Worm (Caenorhabditis elegans): Measurements from ENCODE around the gene T22B7.3.

T22B7.3 gene

ce11 chrX:5686065-5686464 lies 38.9 kb downstream of the T22B7.3 start, which contains the start of gene set-20 (continued):
- TF ChIP-seq fos-1 (tag; optimal IDR thresholded peaks at IDR 0.05) (peak; percentile 71), nhr-43 (tag; optimal IDR thresholded peaks at IDR 0.05; ENCODE audit: poor library complexity, severe bottlenecking) (peak; percentile 12)

- TF ChIP-seq pha-4 (tag; optimal IDR thresholded peaks at IDR 0.05) (no peak), elt-1 (tag; optimal IDR thresholded peaks at IDR 0.05) (no peak), zag-1 (tag; optimal IDR thresholded peaks at IDR 0.05) (no peak), lin-39 (tag; optimal IDR thresholded peaks at IDR 0.05) (no peak), nhr-23 (tag; optimal IDR thresholded peaks at IDR 0.05) (no peak)
These were observed 41.9 kb downstream of the T22B7.3 start for ce11 chrX:5689077-5689476.

ce11 chrX:5692099-5692498 lies 44.9 kb downstream of the T22B7.3 start, which contains the start of gene W01C8.1:
Gene W01C8.1, plus strand, starts transcription at chrX:5692399.
- TF ChIP-seq nhr-12 (tag; optimal IDR thresholded peaks at IDR 0.05) (no peak), sea-2 (GFP tag; optimal IDR thresholded peaks at IDR 0.05) (no peak), ZK546.5 (tag; optimal IDR thresholded peaks at IDR 0.05) (no peak), elt-2 (tag; optimal IDR thresholded peaks at IDR 0.05) (no peak), aly-2 (tag; optimal IDR thresholded peaks at IDR 0.05) (no peak), nhr-28 (tag; optimal IDR thresholded peaks at IDR 0.05) (no peak), tbx-2 (tag; optimal IDR thresholded peaks at IDR 0.05) (no peak), elt-3 (tag; optimal IDR thresholded peaks at IDR 0.05) (no peak)

DNA sequence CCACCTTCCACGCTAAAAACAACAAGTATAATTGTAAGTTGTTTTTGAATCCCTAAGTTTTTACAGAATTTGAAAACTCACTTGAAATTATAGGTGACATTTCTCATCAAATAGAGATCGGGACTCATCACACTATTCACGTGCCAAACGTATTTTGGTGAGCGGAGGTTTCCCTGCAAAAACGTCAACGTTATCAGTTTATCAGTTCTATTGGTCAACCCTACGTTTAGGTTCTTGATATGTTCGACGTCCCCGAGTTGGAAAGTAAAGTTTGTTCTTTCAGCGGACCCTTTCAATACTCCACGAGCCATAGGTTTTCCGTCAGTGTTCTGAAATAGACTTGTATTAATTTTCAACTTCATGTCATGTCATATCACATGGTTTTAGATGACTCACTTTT lies 48.2 kb downstream of the T22B7.3 start:
- TF ChIP-seq egl-27 (tag; optimal IDR thresholded peaks at IDR 0.05) (no peak), egl-5 (tag; optimal IDR thresholded peaks at IDR 0.05) (no peak), lsy-12 (tag; optimal IDR thresholded peaks at IDR 0.05) (no peak), snpc-4 (tag; optimal IDR thresholded peaks at IDR 0.05) (no peak), unc-62 (GFP tag; optimal IDR thresholded peaks at IDR 0.05) (no peak), nhr-23 (tag; optimal IDR thresholded peaks at IDR 0.05) (peak; percentile 5), fos-1 (tag; optimal IDR thresholded peaks at IDR 0.05) (no peak), ama-1 (optimal IDR thresholded peaks at IDR 0.05) (no peak), unc-39 (tag; optimal IDR thresholded peaks at IDR 0.05) (no peak), nhr-67 (tag; optimal IDR thresholded peaks at IDR 0.05) (no peak), mdl-1 (tag; optimal IDR thresholded peaks at IDR 0.05) (no peak), nhr-43 (tag; optimal IDR thresholded peaks at IDR 0.05; ENCODE audit: poor library complexity, severe bottlenecking) (no peak), elt-2 (tag; optimal IDR thresholded peaks at IDR 0.05) (peak; percentile 44), nfya-1 (tag; optimal IDR thresholded peaks at IDR 0.05; ENCODE audit: insufficient read depth) (no peak), ceh-82 (tag; optimal IDR thresholded peaks at IDR 0.05) (no peak), pqm-1 (tag; optimal IDR thresholded peaks at IDR 0.05) (peak; percentile 23), nhr-12 (tag; optimal IDR thresholded peaks at IDR 0.05) (no peak)

DNA sequence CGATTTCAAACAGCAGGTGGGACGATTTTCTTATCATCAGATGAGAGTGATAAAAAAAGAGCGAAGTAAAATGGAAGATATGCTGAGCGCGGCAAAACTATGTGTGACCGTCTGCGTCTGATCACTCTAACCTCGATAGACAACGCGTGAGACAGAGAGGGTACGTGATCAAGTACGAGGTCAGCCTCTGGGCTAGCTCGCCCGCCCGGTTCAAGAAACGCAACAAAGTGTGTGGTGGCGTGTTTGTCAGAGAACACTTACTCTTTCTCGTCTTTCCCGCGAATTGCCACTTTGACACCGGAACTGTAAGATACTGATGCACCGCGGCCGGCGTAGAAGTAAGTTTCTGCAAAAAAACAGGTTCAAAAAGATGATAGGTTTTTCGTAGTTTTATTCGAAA lies 49.0 kb downstream of the T22B7.3 start:
- TF ChIP-seq mdl-1 (tag; optimal IDR thresholded peaks at IDR 0.05) (peak; percentile 66), nhr-67 (tag; optimal IDR thresholded peaks at IDR 0.05) (no peak), lin-39 (tag; optimal IDR thresholded peaks at IDR 0.05) (peak; percentile 28), ama-1 (optimal IDR thresholded peaks at IDR 0.05) (no peak), nhr-25 (tag; optimal IDR thresholded peaks at IDR 0.05) (peak; percentile 45), ceh-28 (tag; optimal IDR thresholded peaks at IDR 0.05) (peak; percentile 35), pqm-1 (tag; optimal IDR thresholded peaks at IDR 0.05) (peak; percentile 60), nfya-1 (tag; optimal IDR thresholded peaks at IDR 0.05; ENCODE audit: insufficient read depth) (peak; percentile 13), pha-4 (tag; optimal IDR thresholded peaks at IDR 0.05) (peak; percentile 49), jun-1 (tag; optimal IDR thresholded peaks at IDR 0.05) (peak; percentile 80), elt-2 (tag; optimal IDR thresholded peaks at IDR 0.05) (peak; percentile 89), unc-62 (GFP tag; optimal IDR thresholded peaks at IDR 0.05) (peak; percentile 23), tbx-2 (tag; optimal IDR thresholded peaks at IDR 0.05) (no peak), nhr-23 (tag; optimal IDR thresholded peaks at IDR 0.05) (peak; percentile 67), egl-27 (tag; optimal IDR thresholded peaks at IDR 0.05) (peak; percentile 18), ceh-16 (tag; optimal IDR thresholded peaks at IDR 0.05) (no peak), nhr-43 (tag; optimal IDR thresholded peaks at IDR 0.05; ENCODE audit: poor library complexity, severe bottlenecking) (peak; percentile 48)

ce11 chrX:5697208-5697607 lies 50.0 kb downstream of the T22B7.3 start, which contains the start of gene W01C8.5:
Gene W01C8.5, minus strand, starts transcription at chrX:5697308.
- TF ChIP-seq ztf-11 (tag; optimal IDR thresholded peaks at IDR 0.05), result no peak
- TF ChIP-seq fkh-10 (GFP tag; optimal IDR thresholded peaks at IDR 0.05), result no peak
- TF ChIP-seq jun-1 (tag; optimal IDR thresholded peaks at IDR 0.05), result no peak
- TF ChIP-seq snpc-4 (tag; optimal IDR thresholded peaks at IDR 0.05), result no peak
- no peak for TF ChIP-seq nfya-1 (tag; optimal IDR thresholded peaks at IDR 0.05; ENCODE audit: insufficient read depth)

Measured in whole organism, L3 larva.